Worm (Caenorhabditis elegans): ENCODE data around the gene srw-139.
"Not testable (repeated sequence)": the region's sequence is repeated elsewhere in the genome, so short reads cannot be mapped to it uniquely, and the experiment has no call there.

ce11 chrV:2955342-2955741 is 29.9 kb downstream of the srw-139 start, which contains the start of gene srh-248:
- not testable (repeated sequence) for TF ChIP-seq F13H6.1, fkh-6, ceh-14, pha-2 (tag; optimal IDR thresholded peaks at IDR 0.05)

Measured in whole organism, late embryonic.